Worm (Caenorhabditis elegans) whole organism, mixed stage, embryonic: Measurements from ENCODE around the gene F27C8.3.

Source experiments
- bed-3 ChIP-seq: fragments of 200-800 bp; sonication (Bioruptor generic); optimal IDR thresholded peaks from 3 replicates; lab custom pipeline; 2018; ENCODE audit warnings: mild to moderate bottlenecking, missing genetic modification characterization, moderate library complexity, missing compliant biosample characterization
- ceh-83 ChIP-seq: fragments of 200-800 bp; sonication (Bioruptor generic); optimal IDR thresholded peaks from 2 replicates; lab custom pipeline; 2018; ENCODE audit warnings: mild to moderate bottlenecking, missing genetic modification characterization, missing compliant biosample characterization
- lin-13 ChIP-seq: fragments of 150-350 bp; optimal IDR thresholded peaks from 2 replicates; lab custom pipeline; 2014; ENCODE audit warnings: missing biosample characterization, missing genetic modification characterization
- lin-32 ChIP-seq: fragments of 200-800 bp; sonication (Bioruptor generic); optimal IDR thresholded peaks from 2 replicates; lab custom pipeline; 2018; ENCODE audit warnings: mild to moderate bottlenecking, missing genetic modification characterization, missing compliant biosample characterization
- mep-1 ChIP-seq: fragments of 150-350 bp; optimal IDR thresholded peaks from 2 replicates; lab custom pipeline; 2017; ENCODE audit warnings: missing biosample characterization, missing genetic modification reagents, missing genetic modification characterization, inconsistent platforms
- nhr-12 ChIP-seq: fragments of 150-350 bp; optimal IDR thresholded peaks from 2 replicates; lab custom pipeline; 2014; ENCODE audit warnings: missing biosample characterization, missing genetic modification characterization
- nhr-237 ChIP-seq: fragments of 150-350 bp; optimal IDR thresholded peaks from 2 replicates; lab custom pipeline; 2014; ENCODE audit warnings: missing biosample characterization, missing genetic modification characterization
- nhr-76 ChIP-seq: sonication (generic microtip); optimal IDR thresholded peaks from 2 replicates; lab custom pipeline; 2017; ENCODE audit warnings: missing biosample characterization, missing genetic modification characterization
- pha-4 ChIP-seq: fragments of 150-350 bp; optimal IDR thresholded peaks from 2 replicates; lab custom pipeline; 2018; ENCODE audit warnings: missing biosample characterization, missing genetic modification reagents, missing genetic modification characterization
- snpc-4 ChIP-seq: fragments of 150-350 bp; optimal IDR thresholded peaks from 2 replicates; lab custom pipeline; 2014; ENCODE audit warnings: missing biosample characterization, missing genetic modification characterization
- sptf-1 ChIP-seq: sonication (generic microtip); optimal IDR thresholded peaks from 2 replicates; lab custom pipeline; 2017; ENCODE audit warnings: mild to moderate bottlenecking, missing genetic modification characterization, moderate library complexity, missing compliant biosample characterization
- ztf-11 ChIP-seq: fragments of 150-350 bp; optimal IDR thresholded peaks from 2 replicates; lab custom pipeline; 2014; ENCODE audit warnings: missing biosample characterization, missing genetic modification characterization

ce11 chrIV:9641925-9642324 lies 46.2 kb upstream of the F27C8.3 start, which contains the start of gene del-2:
- TF ChIP-seq sptf-1 (tag; lab: Kevin White, UChicago): no peak
- no peak for TF ChIP-seq nhr-76 (tag; lab: Kevin White, UChicago)
- no peak for TF ChIP-seq ztf-11 (tag; lab: Kevin White, UChicago)
- TF ChIP-seq mep-1: no peak
- TF ChIP-seq bed-3 (GFP tag; lab: Kevin White, UChicago): no peak
- TF ChIP-seq snpc-4 (tag; lab: Kevin White, UChicago): no peak
- no peak for TF ChIP-seq lin-32 (GFP tag; lab: Kevin White, UChicago)
- TF ChIP-seq pha-4 (tag; lab: Kevin White, UChicago): no peak
- TF ChIP-seq nhr-237: no peak
- TF ChIP-seq lin-13 (tag; lab: Kevin White, UChicago): no peak
- TF ChIP-seq nhr-12 (tag; lab: Kevin White, UChicago): no peak
- TF ChIP-seq ceh-83: no peak
